Fruit fly (Drosophila melanogaster): ENCODE results near the gene FoxK.

The FoxK gene

dm6 chr3L:11113198-11114197 lies 7.1 kb downstream of the FoxK start, which contains the start of gene Sod1 (continued):
- TF ChIP-seq Dbx (GFP tag; IDR thresholded peaks at IDR 0.05) = no peak
- no peak for TF ChIP-seq CG1024 (GFP tag; IDR thresholded peaks at IDR 0.05)
- no peak for TF ChIP-seq Hr3 (GFP tag; optimal IDR thresholded peaks at IDR 0.05)
- no peak for TF ChIP-seq Rfx (GFP tag; IDR thresholded peaks at IDR 0.05)
- no peak for TF ChIP-seq CG17568 (GFP tag; optimal IDR thresholded peaks at IDR 0.05)
- TF ChIP-seq CG43689 (GFP tag; IDR thresholded peaks at IDR 0.05) = no peak
- no peak for TF ChIP-seq NFAT (GFP tag; IDR thresholded peaks at IDR 0.05)
- no peak for TF ChIP-seq sc (optimal IDR thresholded peaks at IDR 0.05)
- TF ChIP-seq sc (GFP tag; optimal IDR thresholded peaks at IDR 0.05) = no peak
- TF ChIP-seq Six4 (GFP tag; optimal IDR thresholded peaks at IDR 0.05) = no peak
- no peak for TF ChIP-seq gro (GFP tag; optimal IDR thresholded peaks at IDR 0.05)
- TF ChIP-seq NfI (GFP tag; optimal IDR thresholded peaks at IDR 0.05) = no peak
- peak; percentile 6 for TF ChIP-seq CG2120 (GFP tag; optimal IDR thresholded peaks at IDR 0.05)
- TF ChIP-seq wek (GFP tag; optimal IDR thresholded peaks at IDR 0.05) = no peak
- no peak for TF ChIP-seq CG6175 (GFP tag; IDR thresholded peaks at IDR 0.05)
- no peak for TF ChIP-seq p53 (GFP tag; optimal IDR thresholded peaks at IDR 0.05)
- TF ChIP-seq yki (optimal IDR thresholded peaks at IDR 0.05) = no peak
- TF ChIP-seq HHEX (GFP tag; optimal IDR thresholded peaks at IDR 0.05) = no peak
- peak; percentile 76 for TF ChIP-seq ssp (GFP tag; IDR thresholded peaks at IDR 0.05)
- no peak for TF ChIP-seq sr (GFP tag; IDR thresholded peaks at IDR 0.05)
- no peak for TF ChIP-seq dati (GFP tag; IDR thresholded peaks at IDR 0.05)
- TF ChIP-seq CG4820 (GFP tag; optimal IDR thresholded peaks at IDR 0.05) = no peak
- peak; percentile 90 for TF ChIP-seq ftz-f1 (GFP tag; optimal IDR thresholded peaks at IDR 0.05)
- no peak for TF ChIP-seq tio (GFP tag; optimal IDR thresholded peaks at IDR 0.05)
- TF ChIP-seq Antp (GFP tag; optimal IDR thresholded peaks at IDR 0.05) = no peak
- no peak for TF ChIP-seq CG10565 (GFP tag; optimal IDR thresholded peaks at IDR 0.05)
- TF ChIP-seq CG12942 (GFP tag; optimal IDR thresholded peaks at IDR 0.05) = no peak
- no peak for TF ChIP-seq inv (GFP tag; IDR thresholded peaks at IDR 0.05; ENCODE audit: partially characterized antibody)
- TF ChIP-seq kni (GFP tag; optimal IDR thresholded peaks at IDR 0.05) = no peak
- no peak for TF ChIP-seq pum (GFP tag; optimal IDR thresholded peaks at IDR 0.05)
- no peak for TF ChIP-seq ab (GFP tag; optimal IDR thresholded peaks at IDR 0.05)
- TF ChIP-seq esg (GFP tag; conservative IDR thresholded peaks at IDR 0.05) = no peak
- TF ChIP-seq CG18011 (GFP tag; optimal IDR thresholded peaks at IDR 0.05) = no peak
- TF ChIP-seq disco-r (GFP tag; optimal IDR thresholded peaks at IDR 0.05) = no peak
- no peak for TF ChIP-seq CG8359 (GFP tag; optimal IDR thresholded peaks at IDR 0.05; ENCODE audit: borderline replicate concordance)
- TF ChIP-seq br (optimal IDR thresholded peaks at IDR 0.05) = no peak
- peak; percentile 22 for TF ChIP-seq sqz (GFP tag; optimal IDR thresholded peaks at IDR 0.05)
- TF ChIP-seq CG17359 (tag; optimal IDR thresholded peaks at IDR 0.05) = no peak
- no peak for TF ChIP-seq CG13775 (GFP tag; optimal IDR thresholded peaks at IDR 0.05)
- peak; percentile 30 for TF ChIP-seq cg (GFP tag; optimal IDR thresholded peaks at IDR 0.05)
- peak; percentile 27 for TF ChIP-seq Sin3A (optimal IDR thresholded peaks at IDR 0.05)
- TF ChIP-seq tgo (GFP tag; IDR thresholded peaks at IDR 0.05) = no peak
- TF ChIP-seq CG31365 (tag; optimal IDR thresholded peaks at IDR 0.05) = no peak
- TF ChIP-seq CG16815 (GFP tag; optimal IDR thresholded peaks at IDR 0.05) = no peak
- no peak for TF ChIP-seq CG3726 (GFP tag; IDR thresholded peaks at IDR 0.05)
- peak; percentile 93 for TF ChIP-seq crol (GFP tag; IDR thresholded peaks at IDR 0.05)
- no peak for TF ChIP-seq Nf-YC (tag; optimal IDR thresholded peaks at IDR 0.05)
- TF ChIP-seq CG31441 (GFP tag; IDR thresholded peaks at IDR 0.05) = no peak
- TF ChIP-seq corto (GFP tag; optimal IDR thresholded peaks at IDR 0.05) = no peak
- no peak for TF ChIP-seq CG18619 (GFP tag; optimal IDR thresholded peaks at IDR 0.05)
- TF ChIP-seq CG30431 (GFP tag; optimal IDR thresholded peaks at IDR 0.05) = no peak
- TF ChIP-seq CTCF (GFP tag; optimal IDR thresholded peaks at IDR 0.05) = peak; percentile 10
